Worm (Caenorhabditis elegans): Measurements from ENCODE around the gene Y116F11A.3.

ce11 chrV:19741034-19741433 is 12.2 kb downstream of the Y116F11A.3 start, which contains the start of gene W04E12.2:
- TF ChIP-seq ama-1 (optimal IDR thresholded peaks at IDR 0.05) (no peak), pes-1 (GFP tag; IDR thresholded peaks at IDR 0.05) (no peak)

All from whole organism, early embryonic.